Worm (Caenorhabditis elegans) whole organism, L1 larva: ENCODE measurements around the gene F46C5.6.

ENCODE experiments used
- ama-1 ChIP-seq: fragments of 150-350 bp; optimal IDR thresholded peaks from 2 replicates; lab custom pipeline; 2014
- ces-1 ChIP-seq: fragments of 150-350 bp; optimal IDR thresholded peaks from 2 replicates; lab custom pipeline; 2014; ENCODE audit warnings: missing biosample characterization, missing genetic modification reagents, missing genetic modification characterization
- elt-3 ChIP-seq, 6 experiments: fragments of 150-350 bp in 1 of 6; sonication (generic microtip); optimal IDR thresholded peaks; 2 replicates each; lab custom pipeline; 2017 to 2018; ENCODE audit warnings: missing biosample characterization in 6 of 6, missing genetic modification characterization in 6 of 6, inconsistent platforms in 1 of 6
- fkh-10 ChIP-seq: sonication (generic microtip); optimal IDR thresholded peaks from 2 replicates; lab custom pipeline; 2017; ENCODE audit warnings: missing biosample characterization, missing genetic modification reagents, missing genetic modification characterization
- lin-35 ChIP-seq, 2 experiments: fragments of 150-350 bp; optimal IDR thresholded peaks; 2 replicates each; lab custom pipeline; 2014; ENCODE audit warnings: missing biosample characterization in 2 of 2, missing genetic modification characterization in 2 of 2, missing genetic modification reagents in 2 of 2
- mdl-1 ChIP-seq, 2 experiments: fragments of 150-350 bp; optimal IDR thresholded peaks; 2 replicates each; lab custom pipeline; 2014 to 2017; ENCODE audit warnings: missing biosample characterization in 2 of 2, missing genetic modification characterization in 2 of 2, inconsistent platforms in 1 of 2
- nhr-11 ChIP-seq: fragments of 150-350 bp; optimal IDR thresholded peaks from 2 replicates; lab custom pipeline; 2014; ENCODE audit warnings: missing biosample characterization, missing genetic modification characterization

ce11 chrII:8866844-8867243, 22.5 kb upstream of the F46C5.6 start:
- TF ChIP-seq ama-1 (lab: Kevin White, UChicago) (no peak), elt-3 (tag; optimal IDR thresholded peaks at IDR 0.05; lab: Kevin White, UChicago) (no peak), fkh-10 (no peak), lin-35 (GFP tag; optimal IDR thresholded peaks at IDR 0.05; lab: Kevin White, UChicago) (no peak), mdl-1 (tag; optimal IDR thresholded peaks at IDR 0.05; lab: Kevin White, UChicago) (no peak), ces-1 (GFP tag; lab: Kevin White, UChicago) (no peak), nhr-11 (tag; lab: Kevin White, UChicago) (no peak)
